Worm (Caenorhabditis elegans) whole organism, midembryonic: ENCODE results near the gene fbxa-139.

Experiments
- klf-2 ChIP-seq: fragments of 200-800 bp; sonication (Bioruptor generic); conservative IDR thresholded peaks from 2 replicates; pipeline ENCODE4 v1.3.6; 2022; ENCODE audit warnings: missing genetic modification reagents, missing genetic modification characterization, missing compliant biosample characterization
- ref-1 ChIP-seq: fragments of 200-800 bp; sonication (Bioruptor generic); conservative IDR thresholded peaks from 2 replicates; pipeline ENCODE4 v1.3.6; 2022; ENCODE audit warnings: missing genetic modification reagents, missing genetic modification characterization, missing compliant biosample characterization

DNA sequence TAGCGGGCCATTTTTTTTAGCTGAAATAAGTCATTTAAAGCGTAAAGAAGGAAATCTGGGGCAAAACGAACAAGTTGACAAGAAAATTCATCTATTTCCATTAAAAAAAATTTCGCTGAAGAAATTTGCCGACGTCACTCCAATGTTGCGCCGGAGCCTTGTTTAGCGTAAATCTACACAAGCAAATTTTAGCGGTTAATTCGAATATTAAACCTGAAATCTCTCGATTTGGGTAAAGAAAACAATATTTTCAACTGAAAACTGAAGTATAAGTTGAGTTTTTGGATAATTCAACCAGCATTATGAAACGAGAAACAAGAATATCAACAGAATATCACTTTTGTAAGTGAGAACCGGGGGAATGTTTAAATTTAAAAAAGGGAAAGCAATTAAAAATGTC, 16.1 kb downstream of the fbxa-139 start, which contains the start of gene F28F8.9:
- no peak for TF ChIP-seq klf-2
- TF ChIP-seq ref-1 = no peak
